Fruit fly (Drosophila melanogaster): Measurements from ENCODE around the gene Targ3.

The Targ3 gene

DNA sequence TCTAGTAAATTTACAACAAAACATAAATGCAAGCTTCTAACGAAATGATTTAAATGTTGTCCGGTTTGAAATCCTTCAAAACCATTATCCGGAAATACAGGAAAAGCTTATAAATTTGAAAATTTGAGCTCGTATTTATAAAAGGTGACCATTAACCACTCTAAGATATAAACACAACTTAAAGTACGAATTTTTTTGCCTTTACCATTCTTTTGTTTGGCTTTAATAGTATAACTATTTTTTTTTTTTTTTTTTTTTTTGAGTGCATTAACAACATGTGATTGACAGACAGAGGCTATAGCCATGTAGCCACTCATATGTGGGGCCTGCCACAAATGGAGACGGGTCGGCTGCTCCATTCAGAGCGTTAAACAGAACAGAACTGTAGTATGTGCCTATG is 46.8 kb downstream of the Targ3 start:
- TF ChIP-seq insv (optimal IDR thresholded peaks at IDR 0.05) (no peak), h (optimal IDR thresholded peaks at IDR 0.05) (no peak), ttk (optimal IDR thresholded peaks at IDR 0.05) (no peak), psq (optimal IDR thresholded peaks at IDR 0.05) (no peak), Myc (optimal IDR thresholded peaks at IDR 0.05) (no peak), Sin3A (optimal IDR thresholded peaks at IDR 0.05) (no peak)

All from Kc167 (cell line).